Worm (Caenorhabditis elegans) whole organism, L2 larva: ENCODE data around the gene cul-2.

Experiments used
- C34F6.9 ChIP-seq: fragments of 150-350 bp; optimal IDR thresholded peaks from 2 replicates; lab custom pipeline; 2014; ENCODE audit warnings: missing biosample characterization, missing genetic modification characterization
- F13H6.1 ChIP-seq: sonication (generic microtip); optimal IDR thresholded peaks from 2 replicates; lab custom pipeline; 2016; ENCODE audit warnings: missing genetic modification characterization, missing compliant biosample characterization
- aly-2 ChIP-seq: fragments of 150-350 bp; optimal IDR thresholded peaks from 2 replicates; lab custom pipeline; 2014; ENCODE audit warnings: missing biosample characterization, missing genetic modification characterization
- ama-1 ChIP-seq: fragments of 150-350 bp; optimal IDR thresholded peaks from 2 replicates; lab custom pipeline; 2018; ENCODE audit warnings: inconsistent platforms
- blmp-1 ChIP-seq: sonication (generic microtip); optimal IDR thresholded peaks from 2 replicates; lab custom pipeline; 2017; ENCODE audit warnings: missing genetic modification characterization, mild to moderate bottlenecking, missing compliant biosample characterization, antibody characterized with exemption, moderate library complexity; ENCODE audit not compliant: insufficient read depth
- ceh-16 ChIP-seq: fragments of 150-350 bp; optimal IDR thresholded peaks from 2 replicates; lab custom pipeline; 2014; ENCODE audit warnings: missing biosample characterization, missing genetic modification characterization
- ceh-82 ChIP-seq: fragments of 150-350 bp; optimal IDR thresholded peaks from 2 replicates; lab custom pipeline; 2014; ENCODE audit warnings: missing biosample characterization, missing genetic modification characterization
- crh-2 ChIP-seq: sonication (generic microtip); optimal IDR thresholded peaks from 2 replicates; lab custom pipeline; 2017; ENCODE audit warnings: missing biosample characterization, missing genetic modification characterization
- dmd-4 ChIP-seq: sonication (generic microtip); optimal IDR thresholded peaks from 2 replicates; lab custom pipeline; 2017; ENCODE audit warnings: missing biosample characterization, missing genetic modification characterization
- egl-27 ChIP-seq: sonication (generic microtip); optimal IDR thresholded peaks from 3 replicates; lab custom pipeline; 2017; ENCODE audit warnings: missing biosample characterization, missing genetic modification reagents, missing genetic modification characterization
- elt-1 ChIP-seq: fragments of 150-350 bp; optimal IDR thresholded peaks from 2 replicates; lab custom pipeline; 2014; ENCODE audit warnings: missing biosample characterization, missing genetic modification characterization
- fos-1 ChIP-seq: fragments of 150-350 bp; optimal IDR thresholded peaks from 2 replicates; lab custom pipeline; 2014; ENCODE audit warnings: missing biosample characterization, missing genetic modification characterization
- gmeb-1 ChIP-seq: fragments of 150-350 bp; optimal IDR thresholded peaks from 2 replicates; lab custom pipeline; 2014; ENCODE audit warnings: missing biosample characterization, missing genetic modification characterization
- lin-11 ChIP-seq: fragments of 150-350 bp; sonication (generic microtip); optimal IDR thresholded peaks from 2 replicates; lab custom pipeline; 2014; ENCODE audit warnings: missing biosample characterization, missing genetic modification characterization, inconsistent platforms, mixed read lengths
- lin-13 ChIP-seq: fragments of 150-350 bp; optimal IDR thresholded peaks from 2 replicates; lab custom pipeline; 2014; ENCODE audit warnings: missing biosample characterization, missing genetic modification reagents, missing genetic modification characterization
- lin-39 ChIP-seq: fragments of 150-350 bp; optimal IDR thresholded peaks from 2 replicates; lab custom pipeline; 2014; ENCODE audit warnings: missing biosample characterization, missing genetic modification reagents, missing genetic modification characterization
- lsy-2 ChIP-seq, 2 experiments: fragments of 150-350 bp in 1 of 2; sonication (generic microtip) in 1 of 2; optimal IDR thresholded peaks; 2 replicates each; lab custom pipeline; 2014 to 2017; ENCODE audit warnings: missing biosample characterization in 2 of 2, missing genetic modification characterization in 2 of 2
- mab-5 ChIP-seq: fragments of 150-350 bp; optimal IDR thresholded peaks from 2 replicates; lab custom pipeline; 2014; ENCODE audit warnings: missing biosample characterization, missing genetic modification characterization
- mdl-1 ChIP-seq, 2 experiments: fragments of 150-350 bp in 1 of 2; sonication (generic microtip) in 1 of 2; optimal IDR thresholded peaks; 2 replicates each; lab custom pipeline; 2017; ENCODE audit warnings: missing biosample characterization in 2 of 2, missing genetic modification characterization in 2 of 2
- nhr-10 ChIP-seq: sonication (generic microtip); optimal IDR thresholded peaks from 2 replicates; lab custom pipeline; 2017; ENCODE audit warnings: missing biosample characterization, missing genetic modification characterization
- nhr-129 ChIP-seq: fragments of 150-350 bp; optimal IDR thresholded peaks from 2 replicates; lab custom pipeline; 2014; ENCODE audit warnings: missing biosample characterization, missing genetic modification characterization
- nhr-21 ChIP-seq: fragments of 150-350 bp; optimal IDR thresholded peaks from 2 replicates; lab custom pipeline; 2014; ENCODE audit warnings: missing biosample characterization, missing genetic modification characterization
- nhr-23 ChIP-seq: fragments of 150-350 bp; optimal IDR thresholded peaks from 2 replicates; lab custom pipeline; 2014; ENCODE audit warnings: missing biosample characterization, missing genetic modification reagents, missing genetic modification characterization
- nhr-237 ChIP-seq: fragments of 150-350 bp; optimal IDR thresholded peaks from 2 replicates; lab custom pipeline; 2014; ENCODE audit warnings: missing biosample characterization, missing genetic modification characterization
- nhr-25 ChIP-seq: fragments of 150-350 bp; sonication (generic microtip); optimal IDR thresholded peaks from 3 replicates; lab custom pipeline; 2014; ENCODE audit warnings: missing biosample characterization, missing genetic modification characterization
- nhr-6 ChIP-seq: fragments of 150-350 bp; optimal IDR thresholded peaks from 2 replicates; lab custom pipeline; 2014; ENCODE audit warnings: missing biosample characterization, missing genetic modification characterization
- peb-1 ChIP-seq: fragments of 150-350 bp; optimal IDR thresholded peaks from 2 replicates; lab custom pipeline; 2014; ENCODE audit warnings: missing biosample characterization, missing genetic modification characterization
- sem-4 ChIP-seq: fragments of 150-350 bp; optimal IDR thresholded peaks from 2 replicates; lab custom pipeline; 2014; ENCODE audit warnings: missing biosample characterization, missing genetic modification reagents, missing genetic modification characterization
- sma-3 ChIP-seq: sonication (generic microtip); optimal IDR thresholded peaks from 2 replicates; lab custom pipeline; 2016; ENCODE audit warnings: missing genetic modification reagents, missing genetic modification characterization, missing compliant biosample characterization
- sma-9 ChIP-seq, 2 experiments: fragments of 150-350 bp in 1 of 2; sonication (generic microtip) in 1 of 2; optimal IDR thresholded peaks; 2 replicates each; lab custom pipeline; 2014 to 2016; ENCODE audit warnings: missing genetic modification characterization in 2 of 2, mild to moderate bottlenecking in 1 of 2, missing biosample characterization in 1 of 2, missing compliant biosample characterization in 1 of 2, missing genetic modification reagents in 1 of 2, moderate library complexity in 1 of 2
- unc-55 ChIP-seq: fragments of 150-350 bp; sonication (generic microtip); optimal IDR thresholded peaks from 3 replicates; lab custom pipeline; 2014; ENCODE audit warnings: missing biosample characterization, missing genetic modification reagents, missing genetic modification characterization
- unc-62 ChIP-seq: fragments of 150-350 bp; optimal IDR thresholded peaks from 2 replicates; lab custom pipeline; 2014; ENCODE audit warnings: missing biosample characterization, missing genetic modification reagents, missing genetic modification characterization
- zag-1 ChIP-seq: fragments of 150-350 bp; optimal IDR thresholded peaks from 2 replicates; lab custom pipeline; 2014; ENCODE audit warnings: missing biosample characterization, missing genetic modification characterization
- ztf-1 ChIP-seq: fragments of 200-800 bp; sonication (Bioruptor generic); conservative IDR thresholded peaks from 2 replicates; pipeline ENCODE4 v1.3.6; 2022; ENCODE audit warnings: missing genetic modification characterization, missing compliant biosample characterization
- ztf-11 ChIP-seq: sonication (generic microtip); optimal IDR thresholded peaks from 2 replicates; lab custom pipeline; 2017; ENCODE audit warnings: missing biosample characterization, missing genetic modification characterization
- ztf-4 ChIP-seq: fragments of 150-350 bp; optimal IDR thresholded peaks from 2 replicates; lab custom pipeline; 2014; ENCODE audit warnings: missing biosample characterization, missing genetic modification characterization

The cul-2 gene

ce11 chrIII:13716831-13717230 is 29.8 kb downstream of the cul-2 start:
- TF ChIP-seq nhr-21 (tag; lab: Kevin White, UChicago) (peak; percentile 25), unc-55 (GFP tag; lab: Kevin White, UChicago) (no peak)

ce11 chrIII:13717505-13717904 is 30.4 kb downstream of the cul-2 start:
- TF ChIP-seq ztf-4 (tag; lab: Kevin White, UChicago): peak; percentile 15
- TF ChIP-seq lin-11 (tag; lab: Kevin White, UChicago): peak; percentile 66
- no peak for TF ChIP-seq lin-39
- TF ChIP-seq nhr-237: no peak
- TF ChIP-seq ceh-16 (tag; lab: Kevin White, UChicago): peak; percentile 13
- peak; percentile 59 to 66 for TF ChIP-seq mdl-1 (tag; optimal IDR thresholded peaks at IDR 0.05; lab: Kevin White, UChicago)
- no peak for TF ChIP-seq ztf-1 (GFP tag; lab: Robert Waterston, UW)
- TF ChIP-seq unc-55 (GFP tag; lab: Kevin White, UChicago): peak; percentile 63
- no peak for TF ChIP-seq unc-62 (GFP tag; lab: Kevin White, UChicago)
- TF ChIP-seq ztf-11 (tag; lab: Kevin White, UChicago): no peak
- TF ChIP-seq lsy-2 (tag; optimal IDR thresholded peaks at IDR 0.05; lab: Kevin White, UChicago): peak in 1 of 2 experiments; percentile 59
- TF ChIP-seq nhr-129 (tag; lab: Kevin White, UChicago): peak; percentile 71
- TF ChIP-seq blmp-1 (tag; lab: Kevin White, UChicago): peak; percentile 21
- peak; percentile 76 for TF ChIP-seq F13H6.1 (tag; lab: Kevin White, UChicago)
- peak; percentile 45 for TF ChIP-seq crh-2 (tag; lab: Kevin White, UChicago)
- peak; percentile 14 for TF ChIP-seq sem-4 (tag; lab: Kevin White, UChicago)
- peak; percentile 85 for TF ChIP-seq sma-9 (GFP tag; optimal IDR thresholded peaks at IDR 0.05; lab: Kevin White, UChicago)
- no peak for TF ChIP-seq sma-9 (tag; optimal IDR thresholded peaks at IDR 0.05; lab: Kevin White, UChicago)
- no peak for TF ChIP-seq peb-1
- no peak for TF ChIP-seq nhr-10
- no peak for TF ChIP-seq nhr-23 (tag; lab: Kevin White, UChicago)
- peak; percentile 38 for TF ChIP-seq lin-13 (GFP tag; lab: Kevin White, UChicago)
- peak; percentile 75 for TF ChIP-seq fos-1 (tag; lab: Kevin White, UChicago)
- TF ChIP-seq nhr-25 (tag; lab: Kevin White, UChicago): peak; percentile 32
- peak; percentile 69 for TF ChIP-seq C34F6.9
- TF ChIP-seq ama-1: no peak
- TF ChIP-seq egl-27: peak; percentile 31
- no peak for TF ChIP-seq gmeb-1 (tag; lab: Kevin White, UChicago)
- TF ChIP-seq, all 48 proteins: peak for 17

ce11 chrIII:13718403-13718969 is 31.4 kb downstream of the cul-2 start:
- TF ChIP-seq C34F6.9: no peak
- no peak for TF ChIP-seq ztf-11 (tag; lab: Kevin White, UChicago)
- TF ChIP-seq nhr-237: no peak
- TF ChIP-seq dmd-4 (tag; lab: Kevin White, UChicago): no peak
- no peak for TF ChIP-seq nhr-25 (tag; lab: Kevin White, UChicago)
- peak; percentile 17 for TF ChIP-seq nhr-129 (tag; lab: Kevin White, UChicago)
- no peak for TF ChIP-seq ceh-82 (tag; lab: Kevin White, UChicago)
- peak; percentile 13 for TF ChIP-seq fos-1 (tag; lab: Kevin White, UChicago)
- TF ChIP-seq F13H6.1 (tag; lab: Kevin White, UChicago): peak; percentile 51
- TF ChIP-seq sma-9 (GFP tag; optimal IDR thresholded peaks at IDR 0.05; lab: Kevin White, UChicago): peak; percentile 47
- TF ChIP-seq sma-9 (tag; optimal IDR thresholded peaks at IDR 0.05; lab: Kevin White, UChicago): no peak
- no peak for TF ChIP-seq nhr-10
- peak in 1 of 2 experiments; percentile 30 for TF ChIP-seq lsy-2 (tag; optimal IDR thresholded peaks at IDR 0.05; lab: Kevin White, UChicago)
- peak; percentile 19 for TF ChIP-seq zag-1 (tag; lab: Kevin White, UChicago)
- no peak for TF ChIP-seq aly-2 (tag; lab: Kevin White, UChicago)
- no peak for TF ChIP-seq unc-62 (GFP tag; lab: Kevin White, UChicago)

- TF ChIP-seq sma-3 (peak; percentile 10), nhr-25 (tag; lab: Kevin White, UChicago) (peak; percentile 80), nhr-21 (tag; lab: Kevin White, UChicago) (peak; percentile 63), blmp-1 (tag; lab: Kevin White, UChicago) (peak; percentile 2), egl-27 (no peak), crh-2 (tag; lab: Kevin White, UChicago) (peak; percentile 19), ztf-4 (tag; lab: Kevin White, UChicago) (peak; percentile 24), elt-1 (tag; lab: Kevin White, UChicago) (no peak), lsy-2 (tag; optimal IDR thresholded peaks at IDR 0.05; lab: Kevin White, UChicago) (peak in 1 of 2 experiments; percentile 24), nhr-129 (tag; lab: Kevin White, UChicago) (no peak), nhr-6 (tag; lab: Kevin White, UChicago) (no peak), mdl-1 (tag; optimal IDR thresholded peaks at IDR 0.05; lab: Kevin White, UChicago) (peak; percentile 53 to 71), F13H6.1 (tag; lab: Kevin White, UChicago) (peak; percentile 55), ama-1 (peak; percentile 22), mab-5 (no peak), sma-9 (GFP tag; optimal IDR thresholded peaks at IDR 0.05; lab: Kevin White, UChicago) (peak; percentile 57), sma-9 (tag; optimal IDR thresholded peaks at IDR 0.05; lab: Kevin White, UChicago) (no peak)
These were observed 32.2 kb downstream of the cul-2 start for ce11 chrIII:13719247-13719758.
